Worm (Caenorhabditis elegans) whole organism, mixed stage, embryonic: ENCODE data around the gene unc-85.

Experiments used
- ces-1 ChIP-seq: fragments of 150-350 bp; optimal IDR thresholded peaks from 2 replicates; lab custom pipeline; 2014; ENCODE audit warnings: missing biosample characterization, missing genetic modification reagents, missing genetic modification characterization
- drap-1 ChIP-seq: fragments of 200-800 bp; sonication (Bioruptor generic); optimal IDR thresholded peaks from 3 replicates; lab custom pipeline; 2018; ENCODE audit warnings: mild to moderate bottlenecking, missing genetic modification characterization, missing compliant biosample characterization
- elt-1 ChIP-seq: sonication (generic microtip); optimal IDR thresholded peaks from 2 replicates; lab custom pipeline; 2017; ENCODE audit warnings: missing genetic modification characterization, mild to moderate bottlenecking, missing compliant biosample characterization, antibody characterized with exemption, moderate library complexity, borderline replicate concordance; ENCODE audit not compliant: insufficient read depth
- ham-2 ChIP-seq: fragments of 200-800 bp; sonication (Bioruptor generic); optimal IDR thresholded peaks from 2 replicates; lab custom pipeline; 2018; ENCODE audit warnings: mild to moderate bottlenecking, missing genetic modification characterization, missing compliant biosample characterization
- lin-13 ChIP-seq: fragments of 150-350 bp; optimal IDR thresholded peaks from 2 replicates; lab custom pipeline; 2014; ENCODE audit warnings: missing biosample characterization, missing genetic modification characterization
- lsy-2 ChIP-seq: fragments of 150-350 bp; optimal IDR thresholded peaks from 2 replicates; lab custom pipeline; 2014; ENCODE audit warnings: missing biosample characterization, missing genetic modification characterization
- mep-1 ChIP-seq: fragments of 150-350 bp; optimal IDR thresholded peaks from 2 replicates; lab custom pipeline; 2017; ENCODE audit warnings: missing biosample characterization, missing genetic modification reagents, missing genetic modification characterization, inconsistent platforms
- nhr-237 ChIP-seq: fragments of 150-350 bp; optimal IDR thresholded peaks from 2 replicates; lab custom pipeline; 2014; ENCODE audit warnings: missing biosample characterization, missing genetic modification characterization
- pha-4 ChIP-seq: fragments of 150-350 bp; optimal IDR thresholded peaks from 2 replicates; lab custom pipeline; 2018; ENCODE audit warnings: missing biosample characterization, missing genetic modification reagents, missing genetic modification characterization
- snpc-4 ChIP-seq: fragments of 150-350 bp; optimal IDR thresholded peaks from 2 replicates; lab custom pipeline; 2014; ENCODE audit warnings: missing biosample characterization, missing genetic modification characterization
- unc-39 ChIP-seq: fragments of 150-350 bp; optimal IDR thresholded peaks from 2 replicates; lab custom pipeline; 2014; ENCODE audit warnings: missing biosample characterization, missing genetic modification characterization
- ztf-11 ChIP-seq: fragments of 150-350 bp; optimal IDR thresholded peaks from 2 replicates; lab custom pipeline; 2014; ENCODE audit warnings: missing biosample characterization, missing genetic modification characterization

- TF ChIP-seq snpc-4 (tag; lab: Kevin White, UChicago): no peak
- TF ChIP-seq ces-1: no peak
- TF ChIP-seq mep-1 (tag; lab: Kevin White, UChicago): no peak
- TF ChIP-seq nhr-237 (tag; lab: Kevin White, UChicago): no peak
- TF ChIP-seq lin-13 (tag; lab: Kevin White, UChicago): no peak
- TF ChIP-seq ztf-11: no peak
- no peak for TF ChIP-seq elt-1 (tag; lab: Kevin White, UChicago)
- no peak for TF ChIP-seq drap-1 (GFP tag; lab: Kevin White, UChicago)
- TF ChIP-seq unc-39 (tag; lab: Kevin White, UChicago): no peak
- TF ChIP-seq ham-2 (GFP tag; lab: Kevin White, UChicago): no peak
- TF ChIP-seq lsy-2 (tag; lab: Kevin White, UChicago): no peak
- TF ChIP-seq pha-4 (tag; lab: Kevin White, UChicago): no peak
Measured at ce11 chrII:4681391-4681790, 20.5 kb upstream of the unc-85 start, which contains the start of gene T05A7.7.
